Worm (Caenorhabditis elegans) whole organism, mixed stage, embryonic: Measurements from ENCODE around the gene rga-5.

Experiments
- M03D4.4 ChIP-seq: sonication (generic microtip); optimal IDR thresholded peaks from 2 replicates; lab custom pipeline; 2017; ENCODE audit warnings: mild to moderate bottlenecking, missing genetic modification characterization, missing compliant biosample characterization
- blmp-1 ChIP-seq: fragments of 150-350 bp; optimal IDR thresholded peaks from 2 replicates; lab custom pipeline; 2014; ENCODE audit warnings: missing biosample characterization, missing genetic modification characterization
- ceh-39 ChIP-seq: fragments of 150-350 bp; optimal IDR thresholded peaks from 2 replicates; lab custom pipeline; 2014; ENCODE audit warnings: missing biosample characterization, missing genetic modification characterization
- ceh-43 ChIP-seq: fragments of 200-800 bp; sonication (Bioruptor generic); optimal IDR thresholded peaks from 2 replicates; lab custom pipeline; 2018; ENCODE audit warnings: mild to moderate bottlenecking, missing genetic modification characterization, moderate library complexity, missing compliant biosample characterization
- ces-1 ChIP-seq: fragments of 150-350 bp; optimal IDR thresholded peaks from 2 replicates; lab custom pipeline; 2014; ENCODE audit warnings: missing biosample characterization, missing genetic modification reagents, missing genetic modification characterization
- cnd-1 ChIP-seq: fragments of 200-800 bp; sonication (Bioruptor generic); optimal IDR thresholded peaks from 2 replicates; lab custom pipeline; 2018; ENCODE audit warnings: mild to moderate bottlenecking, missing genetic modification characterization, missing compliant biosample characterization
- drap-1 ChIP-seq: fragments of 200-800 bp; sonication (Bioruptor generic); optimal IDR thresholded peaks from 3 replicates; lab custom pipeline; 2018; ENCODE audit warnings: mild to moderate bottlenecking, missing genetic modification characterization, missing compliant biosample characterization
- elt-1 ChIP-seq: sonication (generic microtip); optimal IDR thresholded peaks from 2 replicates; lab custom pipeline; 2017; ENCODE audit warnings: missing genetic modification characterization, mild to moderate bottlenecking, missing compliant biosample characterization, antibody characterized with exemption, moderate library complexity, borderline replicate concordance; ENCODE audit not compliant: insufficient read depth
- elt-3 ChIP-seq: fragments of 150-350 bp; optimal IDR thresholded peaks from 2 replicates; lab custom pipeline; 2014; ENCODE audit warnings: missing biosample characterization, missing genetic modification characterization
- flh-1 ChIP-seq: fragments of 200-800 bp; sonication (Bioruptor generic); optimal IDR thresholded peaks from 2 replicates; lab custom pipeline; 2018; ENCODE audit warnings: mild to moderate bottlenecking, missing genetic modification characterization, moderate library complexity, missing compliant biosample characterization
- ham-2 ChIP-seq: fragments of 200-800 bp; sonication (Bioruptor generic); optimal IDR thresholded peaks from 2 replicates; lab custom pipeline; 2018; ENCODE audit warnings: mild to moderate bottlenecking, missing genetic modification characterization, missing compliant biosample characterization
- hlh-1 ChIP-seq: fragments of 150-350 bp; optimal IDR thresholded peaks from 2 replicates; lab custom pipeline; 2014; ENCODE audit warnings: missing biosample characterization, missing genetic modification reagents, missing genetic modification characterization
- lin-13 ChIP-seq: fragments of 150-350 bp; optimal IDR thresholded peaks from 2 replicates; lab custom pipeline; 2014; ENCODE audit warnings: missing biosample characterization, missing genetic modification characterization
- lin-32 ChIP-seq: fragments of 200-800 bp; sonication (Bioruptor generic); optimal IDR thresholded peaks from 2 replicates; lab custom pipeline; 2018; ENCODE audit warnings: mild to moderate bottlenecking, missing genetic modification characterization, missing compliant biosample characterization
- lsy-2 ChIP-seq: fragments of 150-350 bp; optimal IDR thresholded peaks from 2 replicates; lab custom pipeline; 2014; ENCODE audit warnings: missing biosample characterization, missing genetic modification characterization
- mep-1 ChIP-seq: fragments of 150-350 bp; optimal IDR thresholded peaks from 2 replicates; lab custom pipeline; 2017; ENCODE audit warnings: missing biosample characterization, missing genetic modification reagents, missing genetic modification characterization, inconsistent platforms
- mls-2 ChIP-seq: sonication (generic microtip); optimal IDR thresholded peaks from 2 replicates; lab custom pipeline; 2016; ENCODE audit warnings: mild to moderate bottlenecking, missing genetic modification characterization, moderate library complexity, missing compliant biosample characterization
- nhr-2 ChIP-seq: fragments of 150-350 bp; optimal IDR thresholded peaks from 2 replicates; lab custom pipeline; 2014; ENCODE audit warnings: missing biosample characterization, missing genetic modification characterization
- nhr-237 ChIP-seq: fragments of 150-350 bp; optimal IDR thresholded peaks from 2 replicates; lab custom pipeline; 2014; ENCODE audit warnings: missing biosample characterization, missing genetic modification characterization
- nhr-28 ChIP-seq: fragments of 150-350 bp; optimal IDR thresholded peaks from 2 replicates; lab custom pipeline; 2014; ENCODE audit warnings: missing biosample characterization, missing genetic modification characterization
- nhr-76 ChIP-seq: sonication (generic microtip); optimal IDR thresholded peaks from 2 replicates; lab custom pipeline; 2017; ENCODE audit warnings: missing biosample characterization, missing genetic modification characterization
- pha-4 ChIP-seq: fragments of 150-350 bp; optimal IDR thresholded peaks from 2 replicates; lab custom pipeline; 2018; ENCODE audit warnings: missing biosample characterization, missing genetic modification reagents, missing genetic modification characterization
- sem-2 ChIP-seq: fragments of 200-800 bp; sonication (Bioruptor generic); optimal IDR thresholded peaks from 2 replicates; lab custom pipeline; 2018; ENCODE audit warnings: mild to moderate bottlenecking, missing genetic modification characterization, missing compliant biosample characterization
- snpc-4 ChIP-seq: fragments of 150-350 bp; optimal IDR thresholded peaks from 2 replicates; lab custom pipeline; 2014; ENCODE audit warnings: missing biosample characterization, missing genetic modification characterization
- sptf-1 ChIP-seq: sonication (generic microtip); optimal IDR thresholded peaks from 2 replicates; lab custom pipeline; 2017; ENCODE audit warnings: mild to moderate bottlenecking, missing genetic modification characterization, moderate library complexity, missing compliant biosample characterization
- tbx-8 ChIP-seq: fragments of 200-800 bp; sonication (Bioruptor generic); optimal IDR thresholded peaks from 2 replicates; lab custom pipeline; 2018; ENCODE audit warnings: mild to moderate bottlenecking, missing genetic modification characterization, moderate library complexity, missing compliant biosample characterization
- unc-120 ChIP-seq: sonication (generic microtip); optimal IDR thresholded peaks from 2 replicates; lab custom pipeline; 2017; ENCODE audit warnings: missing genetic modification characterization, missing compliant biosample characterization; ENCODE audit not compliant: poor library complexity, severe bottlenecking
- unc-39 ChIP-seq: fragments of 150-350 bp; optimal IDR thresholded peaks from 2 replicates; lab custom pipeline; 2014; ENCODE audit warnings: missing biosample characterization, missing genetic modification characterization
- unc-62 ChIP-seq: fragments of 150-350 bp; optimal IDR thresholded peaks from 2 replicates; lab custom pipeline; 2014; ENCODE audit warnings: missing biosample characterization, missing genetic modification reagents, missing genetic modification characterization
- zip-8 ChIP-seq: fragments of 150-350 bp; optimal IDR thresholded peaks from 2 replicates; lab custom pipeline; 2014; ENCODE audit warnings: missing biosample characterization, missing genetic modification characterization
- ztf-11 ChIP-seq: fragments of 150-350 bp; optimal IDR thresholded peaks from 2 replicates; lab custom pipeline; 2014; ENCODE audit warnings: missing biosample characterization, missing genetic modification characterization

rga-5 gene

ce11 chrIV:13887408-13888163 is 59.9 kb downstream of the rga-5 start, which contains the start of gene lin-66:
Gene lin-66, plus strand, starts transcription at chrIV:13888079.
- TF ChIP-seq flh-1 (GFP tag; lab: Kevin White, UChicago) (no peak), hlh-1 (tag; lab: Kevin White, UChicago) (peak; percentile 9), unc-39 (peak; percentile 31), ces-1 (GFP tag; lab: Kevin White, UChicago) (peak; percentile 42), ztf-11 (tag; lab: Kevin White, UChicago) (peak; percentile 46), mep-1 (peak; percentile 49), drap-1 (GFP tag; lab: Kevin White, UChicago) (peak; percentile 81), mls-2 (tag; lab: Kevin White, UChicago) (peak; percentile 86), lin-13 (tag; lab: Kevin White, UChicago) (peak; percentile 74), nhr-76 (tag; lab: Kevin White, UChicago) (no peak), ceh-39 (tag; lab: Kevin White, UChicago) (peak; percentile 49), elt-3 (tag; lab: Kevin White, UChicago) (no peak), nhr-237 (tag; lab: Kevin White, UChicago) (peak; percentile 55), unc-120 (peak; percentile 98), zip-8 (no peak), elt-1 (tag; lab: Kevin White, UChicago) (no peak), M03D4.4 (tag; lab: Kevin White, UChicago) (peak; percentile 70), blmp-1 (tag; lab: Kevin White, UChicago) (no peak), ham-2 (GFP tag; lab: Kevin White, UChicago) (peak; percentile 74), tbx-8 (GFP tag; lab: Kevin White, UChicago) (peak; percentile 44), unc-62 (GFP tag; lab: Kevin White, UChicago) (peak; percentile 66), ceh-43 (GFP tag; lab: Kevin White, UChicago) (no peak), lin-32 (GFP tag; lab: Kevin White, UChicago) (no peak), pha-4 (tag; lab: Kevin White, UChicago) (peak; percentile 95), nhr-28 (tag; lab: Kevin White, UChicago) (no peak), lsy-2 (tag; lab: Kevin White, UChicago) (no peak), sptf-1 (tag; lab: Kevin White, UChicago) (peak; percentile 84), cnd-1 (tag; lab: Kevin White, UChicago) (peak; percentile 37)

ce11 chrIV:13888164-13888518 is 60.5 kb downstream of the rga-5 start:
- no peak for TF ChIP-seq pha-4 (tag; lab: Kevin White, UChicago)
- TF ChIP-seq cnd-1 (tag; lab: Kevin White, UChicago), result no peak
- no peak for TF ChIP-seq elt-3 (tag; lab: Kevin White, UChicago)
- no peak for TF ChIP-seq blmp-1 (tag; lab: Kevin White, UChicago)
- TF ChIP-seq tbx-8 (GFP tag; lab: Kevin White, UChicago), result no peak
- no peak for TF ChIP-seq unc-62 (GFP tag; lab: Kevin White, UChicago)
- TF ChIP-seq sptf-1 (tag; lab: Kevin White, UChicago), result no peak
- TF ChIP-seq nhr-2, result no peak
- no peak for TF ChIP-seq unc-39
- no peak for TF ChIP-seq mep-1
- no peak for TF ChIP-seq lin-32 (GFP tag; lab: Kevin White, UChicago)
- no peak for TF ChIP-seq snpc-4 (tag; lab: Kevin White, UChicago)

ce11 chrIV:13893103-13893502 is 65.4 kb downstream of the rga-5 start:
- TF ChIP-seq sem-2 (peak; percentile 20), nhr-28 (tag; lab: Kevin White, UChicago) (no peak)
